Worm (Caenorhabditis elegans) whole organism, L2 larva: Measurements from ENCODE around the gene unc-103.

Source experiments
- C34F6.9 ChIP-seq: fragments of 150-350 bp; optimal IDR thresholded peaks from 2 replicates; lab custom pipeline; 2014; ENCODE audit warnings: missing biosample characterization, missing genetic modification characterization
- F13H6.1 ChIP-seq: sonication (generic microtip); optimal IDR thresholded peaks from 2 replicates; lab custom pipeline; 2016; ENCODE audit warnings: missing genetic modification characterization, missing compliant biosample characterization
- R02D3.7 ChIP-seq: fragments of 150-350 bp; optimal IDR thresholded peaks from 2 replicates; lab custom pipeline; 2014; ENCODE audit warnings: missing biosample characterization, missing genetic modification characterization
- Y55F3AM.14 ChIP-seq: fragments of 200-800 bp; sonication (Bioruptor generic); optimal IDR thresholded peaks from 2 replicates; lab custom pipeline; 2018; ENCODE audit warnings: mild to moderate bottlenecking, missing genetic modification characterization, missing compliant biosample characterization
- ZK546.5 ChIP-seq: sonication (generic microtip); optimal IDR thresholded peaks from 2 replicates; lab custom pipeline; 2017; ENCODE audit warnings: missing biosample characterization, missing genetic modification characterization
- alr-1 ChIP-seq: fragments of 150-350 bp; optimal IDR thresholded peaks from 2 replicates; lab custom pipeline; 2014; ENCODE audit warnings: missing biosample characterization, missing genetic modification characterization
- aly-2 ChIP-seq: fragments of 150-350 bp; optimal IDR thresholded peaks from 2 replicates; lab custom pipeline; 2014; ENCODE audit warnings: missing biosample characterization, missing genetic modification characterization
- ama-1 ChIP-seq: fragments of 150-350 bp; optimal IDR thresholded peaks from 2 replicates; lab custom pipeline; 2018; ENCODE audit warnings: inconsistent platforms
- blmp-1 ChIP-seq: sonication (generic microtip); optimal IDR thresholded peaks from 2 replicates; lab custom pipeline; 2017; ENCODE audit warnings: missing genetic modification characterization, mild to moderate bottlenecking, missing compliant biosample characterization, antibody characterized with exemption, moderate library complexity; ENCODE audit not compliant: insufficient read depth
- ceh-16 ChIP-seq: fragments of 150-350 bp; optimal IDR thresholded peaks from 2 replicates; lab custom pipeline; 2014; ENCODE audit warnings: missing biosample characterization, missing genetic modification characterization
- ceh-82 ChIP-seq: fragments of 150-350 bp; optimal IDR thresholded peaks from 2 replicates; lab custom pipeline; 2014; ENCODE audit warnings: missing biosample characterization, missing genetic modification characterization
- crh-2 ChIP-seq: sonication (generic microtip); optimal IDR thresholded peaks from 2 replicates; lab custom pipeline; 2017; ENCODE audit warnings: missing biosample characterization, missing genetic modification characterization
- dmd-4 ChIP-seq: sonication (generic microtip); optimal IDR thresholded peaks from 2 replicates; lab custom pipeline; 2017; ENCODE audit warnings: missing biosample characterization, missing genetic modification characterization
- egl-27 ChIP-seq: sonication (generic microtip); optimal IDR thresholded peaks from 3 replicates; lab custom pipeline; 2017; ENCODE audit warnings: missing biosample characterization, missing genetic modification reagents, missing genetic modification characterization
- elt-1 ChIP-seq: fragments of 150-350 bp; optimal IDR thresholded peaks from 2 replicates; lab custom pipeline; 2014; ENCODE audit warnings: missing biosample characterization, missing genetic modification characterization
- elt-3 ChIP-seq: sonication (generic microtip); optimal IDR thresholded peaks from 2 replicates; lab custom pipeline; 2017; ENCODE audit warnings: missing biosample characterization, missing genetic modification characterization
- fos-1 ChIP-seq: fragments of 150-350 bp; optimal IDR thresholded peaks from 2 replicates; lab custom pipeline; 2014; ENCODE audit warnings: missing biosample characterization, missing genetic modification characterization
- gmeb-1 ChIP-seq: fragments of 150-350 bp; optimal IDR thresholded peaks from 2 replicates; lab custom pipeline; 2014; ENCODE audit warnings: missing biosample characterization, missing genetic modification characterization
- lin-11 ChIP-seq: fragments of 150-350 bp; sonication (generic microtip); optimal IDR thresholded peaks from 2 replicates; lab custom pipeline; 2014; ENCODE audit warnings: missing biosample characterization, missing genetic modification characterization, inconsistent platforms, mixed read lengths
- lin-13 ChIP-seq: fragments of 150-350 bp; optimal IDR thresholded peaks from 2 replicates; lab custom pipeline; 2014; ENCODE audit warnings: missing biosample characterization, missing genetic modification reagents, missing genetic modification characterization
- lin-39 ChIP-seq: fragments of 150-350 bp; optimal IDR thresholded peaks from 2 replicates; lab custom pipeline; 2014; ENCODE audit warnings: missing biosample characterization, missing genetic modification reagents, missing genetic modification characterization
- lsy-2 ChIP-seq, 2 experiments: fragments of 150-350 bp in 1 of 2; sonication (generic microtip) in 1 of 2; optimal IDR thresholded peaks; 2 replicates each; lab custom pipeline; 2014 to 2017; ENCODE audit warnings: missing biosample characterization in 2 of 2, missing genetic modification characterization in 2 of 2
- mab-5 ChIP-seq: fragments of 150-350 bp; optimal IDR thresholded peaks from 2 replicates; lab custom pipeline; 2014; ENCODE audit warnings: missing biosample characterization, missing genetic modification characterization
- mbf-1 ChIP-seq: sonication (generic microtip); optimal IDR thresholded peaks from 2 replicates; lab custom pipeline; 2017; ENCODE audit warnings: missing biosample characterization, missing genetic modification characterization
- mdl-1 ChIP-seq, 2 experiments: fragments of 150-350 bp in 1 of 2; sonication (generic microtip) in 1 of 2; optimal IDR thresholded peaks; 2 replicates each; lab custom pipeline; 2017; ENCODE audit warnings: missing biosample characterization in 2 of 2, missing genetic modification characterization in 2 of 2
- nhr-10 ChIP-seq: sonication (generic microtip); optimal IDR thresholded peaks from 2 replicates; lab custom pipeline; 2017; ENCODE audit warnings: missing biosample characterization, missing genetic modification characterization
- nhr-11 ChIP-seq: fragments of 150-350 bp; optimal IDR thresholded peaks from 2 replicates; lab custom pipeline; 2014; ENCODE audit warnings: missing biosample characterization, missing genetic modification characterization
- nhr-12 ChIP-seq: fragments of 150-350 bp; optimal IDR thresholded peaks from 2 replicates; lab custom pipeline; 2014; ENCODE audit warnings: missing biosample characterization, missing genetic modification characterization
- nhr-129 ChIP-seq: fragments of 150-350 bp; optimal IDR thresholded peaks from 2 replicates; lab custom pipeline; 2014; ENCODE audit warnings: missing biosample characterization, missing genetic modification characterization
- nhr-21 ChIP-seq: fragments of 150-350 bp; optimal IDR thresholded peaks from 2 replicates; lab custom pipeline; 2014; ENCODE audit warnings: missing biosample characterization, missing genetic modification characterization
- nhr-23 ChIP-seq: fragments of 150-350 bp; optimal IDR thresholded peaks from 2 replicates; lab custom pipeline; 2014; ENCODE audit warnings: missing biosample characterization, missing genetic modification reagents, missing genetic modification characterization
- nhr-237 ChIP-seq: fragments of 150-350 bp; optimal IDR thresholded peaks from 2 replicates; lab custom pipeline; 2014; ENCODE audit warnings: missing biosample characterization, missing genetic modification characterization
- nhr-25 ChIP-seq: fragments of 150-350 bp; sonication (generic microtip); optimal IDR thresholded peaks from 3 replicates; lab custom pipeline; 2014; ENCODE audit warnings: missing biosample characterization, missing genetic modification characterization
- nhr-6 ChIP-seq: fragments of 150-350 bp; optimal IDR thresholded peaks from 2 replicates; lab custom pipeline; 2014; ENCODE audit warnings: missing biosample characterization, missing genetic modification characterization
- nhr-77 ChIP-seq: fragments of 150-350 bp; optimal IDR thresholded peaks from 2 replicates; lab custom pipeline; 2014; ENCODE audit warnings: missing biosample characterization, missing genetic modification characterization
- peb-1 ChIP-seq: fragments of 150-350 bp; optimal IDR thresholded peaks from 2 replicates; lab custom pipeline; 2014; ENCODE audit warnings: missing biosample characterization, missing genetic modification characterization
- sem-4 ChIP-seq: fragments of 150-350 bp; optimal IDR thresholded peaks from 2 replicates; lab custom pipeline; 2014; ENCODE audit warnings: missing biosample characterization, missing genetic modification reagents, missing genetic modification characterization
- skn-1 ChIP-seq: sonication (generic microtip); optimal IDR thresholded peaks from 2 replicates; lab custom pipeline; 2017; ENCODE audit warnings: missing biosample characterization, missing genetic modification characterization
- sma-3 ChIP-seq: sonication (generic microtip); optimal IDR thresholded peaks from 2 replicates; lab custom pipeline; 2016; ENCODE audit warnings: missing genetic modification reagents, missing genetic modification characterization, missing compliant biosample characterization
- sma-9 ChIP-seq, 2 experiments: fragments of 150-350 bp in 1 of 2; sonication (generic microtip) in 1 of 2; optimal IDR thresholded peaks; 2 replicates each; lab custom pipeline; 2014 to 2016; ENCODE audit warnings: missing genetic modification characterization in 2 of 2, mild to moderate bottlenecking in 1 of 2, missing biosample characterization in 1 of 2, missing compliant biosample characterization in 1 of 2, missing genetic modification reagents in 1 of 2, moderate library complexity in 1 of 2
- snpc-4 ChIP-seq: fragments of 150-350 bp; optimal IDR thresholded peaks from 2 replicates; lab custom pipeline; 2014; ENCODE audit warnings: missing biosample characterization, missing genetic modification characterization
- unc-39 ChIP-seq: fragments of 150-350 bp; optimal IDR thresholded peaks from 2 replicates; lab custom pipeline; 2014; ENCODE audit warnings: missing biosample characterization, missing genetic modification characterization
- unc-55 ChIP-seq: fragments of 150-350 bp; sonication (generic microtip); optimal IDR thresholded peaks from 3 replicates; lab custom pipeline; 2014; ENCODE audit warnings: missing biosample characterization, missing genetic modification reagents, missing genetic modification characterization
- unc-62 ChIP-seq: fragments of 150-350 bp; optimal IDR thresholded peaks from 2 replicates; lab custom pipeline; 2014; ENCODE audit warnings: missing biosample characterization, missing genetic modification reagents, missing genetic modification characterization
- zag-1 ChIP-seq: fragments of 150-350 bp; optimal IDR thresholded peaks from 2 replicates; lab custom pipeline; 2014; ENCODE audit warnings: missing biosample characterization, missing genetic modification characterization
- ztf-1 ChIP-seq: fragments of 200-800 bp; sonication (Bioruptor generic); conservative IDR thresholded peaks from 2 replicates; pipeline ENCODE4 v1.3.6; 2022; ENCODE audit warnings: missing genetic modification characterization, missing compliant biosample characterization
- ztf-11 ChIP-seq: sonication (generic microtip); optimal IDR thresholded peaks from 2 replicates; lab custom pipeline; 2017; ENCODE audit warnings: missing biosample characterization, missing genetic modification characterization
- ztf-4 ChIP-seq: fragments of 150-350 bp; optimal IDR thresholded peaks from 2 replicates; lab custom pipeline; 2014; ENCODE audit warnings: missing biosample characterization, missing genetic modification characterization

unc-103 gene

DNA sequence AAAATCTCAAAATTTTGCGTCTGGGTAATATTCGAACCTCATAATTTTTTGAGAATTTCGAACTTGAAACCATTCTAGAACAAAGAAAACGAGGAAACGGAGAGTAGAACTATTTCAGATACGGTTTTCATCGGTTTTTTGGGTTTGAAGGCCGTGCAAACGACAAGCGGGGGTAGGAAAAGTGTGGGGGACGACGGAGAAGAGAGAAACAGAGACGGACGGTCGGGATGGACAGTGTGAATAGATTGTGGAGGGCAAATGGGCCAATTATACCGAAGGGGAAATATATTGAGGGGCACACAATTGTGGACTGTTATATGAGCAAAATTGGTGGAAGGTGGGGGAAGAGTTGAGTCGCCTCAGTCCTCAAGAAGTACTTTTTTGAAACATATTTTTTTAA lies 16.4 kb upstream of the unc-103 start:
- TF ChIP-seq unc-62 (GFP tag; lab: Kevin White, UChicago), result no peak
- TF ChIP-seq lsy-2 (tag; optimal IDR thresholded peaks at IDR 0.05; lab: Kevin White, UChicago), result no peak
- no peak for TF ChIP-seq mdl-1 (tag; optimal IDR thresholded peaks at IDR 0.05; lab: Kevin White, UChicago)
- no peak for TF ChIP-seq R02D3.7 (tag; lab: Kevin White, UChicago)
- TF ChIP-seq ama-1, result peak; percentile 11
- no peak for TF ChIP-seq nhr-21

DNA sequence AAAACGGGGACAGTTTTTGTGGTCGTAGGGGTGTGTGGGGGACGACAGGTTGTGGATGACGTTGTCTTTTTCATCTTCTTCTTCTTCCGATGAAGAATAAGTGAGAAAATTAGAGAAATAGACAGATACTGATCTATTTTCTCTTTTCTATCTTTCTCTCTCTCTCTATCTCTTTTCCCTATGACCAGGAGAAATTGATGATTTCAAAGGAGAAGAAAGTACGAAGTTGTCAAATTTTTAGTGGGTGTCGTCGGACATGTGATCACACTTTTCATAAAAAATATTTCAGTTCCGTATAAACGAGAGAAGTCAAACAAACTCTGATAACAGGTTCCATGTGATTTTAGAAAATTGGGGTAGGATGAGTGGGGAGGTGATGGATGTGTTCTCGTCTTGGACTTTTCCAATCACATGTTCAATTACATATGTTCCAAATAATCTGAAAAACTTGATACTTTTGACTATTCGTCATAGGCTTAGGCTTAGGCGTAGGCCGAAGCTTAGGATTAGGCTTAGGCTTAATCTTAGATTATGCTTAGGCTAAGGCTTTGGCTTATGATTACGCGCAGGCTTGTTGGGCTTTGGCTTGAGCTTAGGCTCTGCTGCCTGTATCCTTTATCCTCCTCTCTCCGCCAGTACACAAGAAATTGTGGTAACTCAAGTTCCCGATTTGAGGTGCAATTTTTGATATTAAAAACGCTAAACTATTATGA lies 15.1 kb upstream of the unc-103 start:
- TF ChIP-seq peb-1 (tag; lab: Kevin White, UChicago) (no peak), mdl-1 (tag; optimal IDR thresholded peaks at IDR 0.05; lab: Kevin White, UChicago) (peak in 1 of 2 experiments; percentile 55), egl-27 (tag; lab: Kevin White, UChicago) (peak; percentile 79), zag-1 (tag; lab: Kevin White, UChicago) (no peak), ZK546.5 (tag; lab: Kevin White, UChicago) (no peak), nhr-21 (peak; percentile 87), lin-13 (peak; percentile 60), nhr-77 (tag; lab: Kevin White, UChicago) (no peak), sem-4 (peak; percentile 67), nhr-11 (tag; lab: Kevin White, UChicago) (no peak), gmeb-1 (tag; lab: Kevin White, UChicago) (peak; percentile 46), ama-1 (no peak), ztf-11 (no peak), nhr-6 (tag; lab: Kevin White, UChicago) (peak; percentile 23), unc-55 (GFP tag; lab: Kevin White, UChicago) (no peak), ceh-82 (tag; lab: Kevin White, UChicago) (no peak), lin-39 (tag; lab: Kevin White, UChicago) (no peak), R02D3.7 (tag; lab: Kevin White, UChicago) (no peak), elt-3 (no peak), F13H6.1 (tag; lab: Kevin White, UChicago) (peak; percentile 26), lin-11 (tag; lab: Kevin White, UChicago) (no peak), C34F6.9 (tag; lab: Kevin White, UChicago) (peak; percentile 75), elt-1 (tag; lab: Kevin White, UChicago) (no peak), ceh-16 (tag; lab: Kevin White, UChicago) (peak; percentile 38), nhr-129 (peak; percentile 78), ztf-1 (GFP tag; lab: Robert Waterston, UW) (no peak), sma-3 (GFP tag; lab: Kevin White, UChicago) (peak; percentile 85), aly-2 (tag; lab: Kevin White, UChicago) (no peak), snpc-4 (tag; lab: Kevin White, UChicago) (no peak), lsy-2 (tag; optimal IDR thresholded peaks at IDR 0.05; lab: Kevin White, UChicago) (peak in 1 of 2 experiments; percentile 74), blmp-1 (peak; percentile 94), ztf-4 (tag; lab: Kevin White, UChicago) (peak; percentile 86), nhr-23 (tag; lab: Kevin White, UChicago) (no peak), mbf-1 (tag; lab: Kevin White, UChicago) (no peak), Y55F3AM.14 (no peak), unc-39 (tag; lab: Kevin White, UChicago) (no peak), unc-62 (GFP tag; lab: Kevin White, UChicago) (no peak), fos-1 (tag; lab: Kevin White, UChicago) (peak; percentile 50), nhr-10 (tag; lab: Kevin White, UChicago) (peak; percentile 30), mab-5 (no peak), nhr-237 (no peak), nhr-25 (peak; percentile 88), crh-2 (tag; lab: Kevin White, UChicago) (peak; percentile 45), skn-1 (no peak), dmd-4 (tag; lab: Kevin White, UChicago) (no peak), alr-1 (no peak), sma-9 (GFP tag; optimal IDR thresholded peaks at IDR 0.05; lab: Kevin White, UChicago) (peak; percentile 79), sma-9 (tag; optimal IDR thresholded peaks at IDR 0.05; lab: Kevin White, UChicago) (peak; percentile 37), nhr-12 (tag; lab: Kevin White, UChicago) (no peak)
